Worm (Caenorhabditis elegans) whole organism, L1 larva: ENCODE measurements around the gene F33C8.2.

Source experiments
- C04F5.9 ChIP-seq: sonication (generic microtip); optimal IDR thresholded peaks from 2 replicates; lab custom pipeline; 2016; ENCODE audit warnings: missing genetic modification characterization, missing compliant biosample characterization
- C34B4.2 ChIP-seq: sonication (generic microtip); optimal IDR thresholded peaks from 2 replicates; lab custom pipeline; 2017; ENCODE audit warnings: mild to moderate bottlenecking, missing genetic modification characterization, missing compliant biosample characterization
- Y116A8C.19 ChIP-seq: sonication (generic microtip); optimal IDR thresholded peaks from 2 replicates; lab custom pipeline; 2016; ENCODE audit warnings: missing compliant biosample characterization, missing genetic modification characterization, borderline replicate concordance
- ama-1 ChIP-seq: fragments of 150-350 bp; optimal IDR thresholded peaks from 2 replicates; lab custom pipeline; 2014
- blmp-1 ChIP-seq: fragments of 150-350 bp; optimal IDR thresholded peaks from 2 replicates; lab custom pipeline; 2014; ENCODE audit warnings: missing biosample characterization, missing genetic modification characterization
- ceh-8 ChIP-seq: fragments of 200-800 bp; sonication (Bioruptor generic); optimal IDR thresholded peaks from 2 replicates; lab custom pipeline; 2018; ENCODE audit warnings: mild to moderate bottlenecking, missing genetic modification characterization, moderate library complexity, missing compliant biosample characterization
- ceh-88 ChIP-seq: fragments of 200-800 bp; sonication (Bioruptor generic); IDR thresholded peaks from 2 replicates; pipeline ENCODE4 v1.3.6; 2022; ENCODE audit warnings: missing genetic modification characterization, missing compliant biosample characterization
- ceh-90 ChIP-seq: sonication (generic microtip); optimal IDR thresholded peaks from 2 replicates; lab custom pipeline; 2016; ENCODE audit warnings: missing genetic modification characterization, missing compliant biosample characterization
- dpl-1 ChIP-seq, 3 experiments: fragments of 150-350 bp in 2 of 3; sonication (generic microtip) in 1 of 3; optimal IDR thresholded peaks; 2 replicates each; lab custom pipeline; 2014 to 2017; ENCODE audit warnings: missing biosample characterization in 3 of 3, missing genetic modification characterization in 3 of 3, missing genetic modification reagents in 3 of 3
- dsc-1 ChIP-seq: sonication (generic microtip); optimal IDR thresholded peaks from 2 replicates; lab custom pipeline; 2016; ENCODE audit warnings: mild to moderate bottlenecking, missing genetic modification characterization, missing compliant biosample characterization
- efl-3 ChIP-seq: fragments of 200-800 bp; sonication (Bioruptor generic); optimal IDR thresholded peaks from 2 replicates; lab custom pipeline; 2018; ENCODE audit warnings: mild to moderate bottlenecking, missing genetic modification characterization, missing compliant biosample characterization
- egl-13 ChIP-seq: sonication (generic microtip); optimal IDR thresholded peaks from 2 replicates; lab custom pipeline; 2016; ENCODE audit warnings: missing genotype, missing genetic modification reagents, missing genetic modification characterization, missing compliant biosample characterization
- elt-2 ChIP-seq: sonication (generic microtip); optimal IDR thresholded peaks from 2 replicates; lab custom pipeline; 2016; ENCODE audit warnings: missing genetic modification characterization, mild to moderate bottlenecking, inconsistent platforms, missing compliant biosample characterization, missing genetic modification reagents
- elt-3 ChIP-seq, 6 experiments: fragments of 150-350 bp in 1 of 6; sonication (generic microtip); optimal IDR thresholded peaks; 2 replicates each; lab custom pipeline; 2017 to 2018; ENCODE audit warnings: missing biosample characterization in 6 of 6, missing genetic modification characterization in 6 of 6, inconsistent platforms in 1 of 6
- ets-5 ChIP-seq: fragments of 200-800 bp; sonication (Bioruptor generic); IDR thresholded peaks from 2 replicates; pipeline ENCODE4 v1.3.6; 2022; ENCODE audit warnings: missing genetic modification characterization, missing compliant biosample characterization
- fkh-8 ChIP-seq: sonication (generic microtip); optimal IDR thresholded peaks from 2 replicates; lab custom pipeline; 2016; ENCODE audit warnings: mild to moderate bottlenecking, missing genetic modification characterization, missing compliant biosample characterization
- fos-1 ChIP-seq: fragments of 150-350 bp; optimal IDR thresholded peaks from 2 replicates; lab custom pipeline; 2014; ENCODE audit warnings: missing biosample characterization, missing genetic modification characterization
- grh-1 ChIP-seq: fragments of 200-800 bp; sonication (Bioruptor generic); IDR thresholded peaks from 2 replicates; pipeline ENCODE4 v1.3.6; 2022; ENCODE audit warnings: missing genetic modification reagents, missing genetic modification characterization, missing compliant biosample characterization
- hpl-2 ChIP-seq: fragments of 150-350 bp; optimal IDR thresholded peaks from 2 replicates; lab custom pipeline; 2014; ENCODE audit warnings: missing biosample characterization, missing genetic modification reagents, missing genetic modification characterization
- irx-1 ChIP-seq: sonication (generic microtip); optimal IDR thresholded peaks from 2 replicates; lab custom pipeline; 2016; ENCODE audit warnings: missing genetic modification characterization, missing compliant biosample characterization
- jun-1 ChIP-seq: fragments of 150-350 bp; optimal IDR thresholded peaks from 2 replicates; lab custom pipeline; 2014; ENCODE audit warnings: missing biosample characterization, missing genetic modification reagents, missing genetic modification characterization
- lin-13 ChIP-seq: fragments of 150-350 bp; optimal IDR thresholded peaks from 2 replicates; lab custom pipeline; 2014; ENCODE audit warnings: missing biosample characterization, missing genetic modification reagents, missing genetic modification characterization
- lin-14 ChIP-seq: fragments of 200-800 bp; sonication (Bioruptor generic); optimal IDR thresholded peaks from 2 replicates; lab custom pipeline; 2018; ENCODE audit warnings: mild to moderate bottlenecking, missing genetic modification characterization, moderate library complexity, missing compliant biosample characterization
- lir-3 ChIP-seq: sonication (generic microtip); optimal IDR thresholded peaks from 2 replicates; lab custom pipeline; 2016; ENCODE audit warnings: mild to moderate bottlenecking, missing genetic modification characterization, moderate library complexity, missing compliant biosample characterization; ENCODE audit not compliant: poor library complexity
- lsy-2 ChIP-seq, 2 experiments: fragments of 150-350 bp; optimal IDR thresholded peaks; 2 replicates each; lab custom pipeline; 2014; ENCODE audit warnings: missing biosample characterization in 2 of 2, missing genetic modification characterization in 2 of 2
- mab-9 ChIP-seq: fragments of 200-800 bp; sonication (Bioruptor generic); IDR thresholded peaks from 2 replicates; pipeline ENCODE4 v1.3.6; 2022; ENCODE audit warnings: missing genetic modification reagents, missing genetic modification characterization, missing compliant biosample characterization
- mdl-1 ChIP-seq, 2 experiments: fragments of 150-350 bp; optimal IDR thresholded peaks; 2 replicates each; lab custom pipeline; 2014 to 2017; ENCODE audit warnings: missing biosample characterization in 2 of 2, missing genetic modification characterization in 2 of 2, inconsistent platforms in 1 of 2
- mef-2 ChIP-seq: fragments of 150-350 bp; optimal IDR thresholded peaks from 2 replicates; lab custom pipeline; 2014; ENCODE audit warnings: missing biosample characterization, missing genetic modification characterization
- nhr-11 ChIP-seq: fragments of 150-350 bp; optimal IDR thresholded peaks from 2 replicates; lab custom pipeline; 2014; ENCODE audit warnings: missing biosample characterization, missing genetic modification characterization
- nhr-19 ChIP-seq: fragments of 200-800 bp; sonication (Bioruptor generic); conservative IDR thresholded peaks from 2 replicates; pipeline ENCODE4 v1.3.6; 2022; ENCODE audit warnings: missing genetic modification characterization, missing compliant biosample characterization
- nhr-20 ChIP-seq: sonication (generic microtip); optimal IDR thresholded peaks from 2 replicates; lab custom pipeline; 2016; ENCODE audit warnings: mild to moderate bottlenecking, missing genetic modification characterization, missing compliant biosample characterization
- nhr-237 ChIP-seq: fragments of 150-350 bp; optimal IDR thresholded peaks from 2 replicates; lab custom pipeline; 2014; ENCODE audit warnings: missing biosample characterization, missing genetic modification characterization
- nhr-47 ChIP-seq: sonication (generic microtip); optimal IDR thresholded peaks from 2 replicates; lab custom pipeline; 2016; ENCODE audit warnings: mild to moderate bottlenecking, missing genetic modification characterization, moderate library complexity, missing compliant biosample characterization
- nhr-77 ChIP-seq: fragments of 150-350 bp; optimal IDR thresholded peaks from 2 replicates; lab custom pipeline; 2014; ENCODE audit warnings: missing biosample characterization, missing genetic modification characterization
- nhr-85 ChIP-seq: sonication (generic microtip); peaks from one replicate; lab custom pipeline; 2016; ENCODE audit warnings: missing genetic modification characterization, inconsistent platforms, missing compliant biosample characterization
- pax-3 ChIP-seq: fragments of 200-800 bp; sonication (Bioruptor generic); optimal IDR thresholded peaks from 2 replicates; lab custom pipeline; 2018; ENCODE audit warnings: mild to moderate bottlenecking, missing genetic modification characterization, moderate library complexity, missing compliant biosample characterization
- rnt-1 ChIP-seq: sonication (generic microtip); optimal IDR thresholded peaks from 2 replicates; lab custom pipeline; 2016; ENCODE audit warnings: mild to moderate bottlenecking, missing genetic modification characterization, moderate library complexity, missing compliant biosample characterization
- skn-1 ChIP-seq: fragments of 150-350 bp; optimal IDR thresholded peaks from 2 replicates; lab custom pipeline; 2014; ENCODE audit warnings: missing biosample characterization, missing genetic modification characterization
- snu-23 ChIP-seq: sonication (generic microtip); optimal IDR thresholded peaks from 2 replicates; lab custom pipeline; 2016; ENCODE audit warnings: missing genetic modification characterization, missing compliant biosample characterization
- tlp-1 ChIP-seq: fragments of 150-350 bp; optimal IDR thresholded peaks from 2 replicates; lab custom pipeline; 2014; ENCODE audit warnings: missing biosample characterization, missing genetic modification characterization
- unc-30 ChIP-seq: sonication (generic microtip); optimal IDR thresholded peaks from 2 replicates; lab custom pipeline; 2017; ENCODE audit warnings: missing biosample characterization, missing genetic modification characterization
- unc-62 ChIP-seq: fragments of 150-350 bp; optimal IDR thresholded peaks from 2 replicates; lab custom pipeline; 2014; ENCODE audit warnings: missing biosample characterization, missing genetic modification reagents, missing genetic modification characterization
- unc-86 ChIP-seq: sonication (generic microtip); optimal IDR thresholded peaks from 2 replicates; lab custom pipeline; 2016; ENCODE audit warnings: missing genetic modification characterization, missing compliant biosample characterization
- unc-98 ChIP-seq: fragments of 200-800 bp; sonication (Bioruptor generic); IDR thresholded peaks from 2 replicates; pipeline ENCODE4 v1.3.6; 2022; ENCODE audit warnings: missing genetic modification characterization, missing compliant biosample characterization
- vab-15 ChIP-seq: sonication (generic microtip); optimal IDR thresholded peaks from 2 replicates; lab custom pipeline; 2017; ENCODE audit warnings: missing genotype, mild to moderate bottlenecking, missing genetic modification characterization, missing compliant biosample characterization
- zag-1 ChIP-seq: fragments of 150-350 bp; optimal IDR thresholded peaks from 2 replicates; lab custom pipeline; 2014; ENCODE audit warnings: missing biosample characterization, missing genetic modification characterization
- ztf-4 ChIP-seq: fragments of 150-350 bp; optimal IDR thresholded peaks from 2 replicates; lab custom pipeline; 2014; ENCODE audit warnings: missing biosample characterization, missing genetic modification characterization

Gene F33C8.2

DNA sequence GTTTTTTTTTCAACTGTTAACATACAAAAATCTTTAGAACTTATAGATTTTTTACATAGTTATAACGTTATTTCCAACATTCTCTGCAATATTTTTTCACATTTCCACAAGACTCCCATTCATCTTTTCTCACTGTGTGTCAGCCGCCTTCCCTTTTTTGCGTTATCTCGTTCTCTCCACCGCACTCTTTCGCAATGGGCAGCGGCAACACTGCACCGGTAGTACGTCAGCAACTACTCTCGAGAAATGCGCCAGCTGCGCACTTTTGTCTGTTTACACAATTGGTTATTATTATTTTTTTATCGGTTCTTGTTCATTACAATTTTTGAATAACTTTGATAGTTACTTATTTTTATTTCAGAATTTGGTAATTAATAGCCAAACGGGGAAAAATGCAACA, 25.8 kb downstream of the F33C8.2 start, which contains the start of gene C05G5.2 (continued):
- peak in 1 of 2 experiments; percentile 84 for TF ChIP-seq mdl-1 (tag; optimal IDR thresholded peaks at IDR 0.05; lab: Kevin White, UChicago)
- TF ChIP-seq ama-1 (lab: Kevin White, UChicago): no peak
- TF ChIP-seq nhr-237 (tag; lab: Kevin White, UChicago): peak; percentile 38
- no peak for TF ChIP-seq tlp-1
- TF ChIP-seq lin-14 (GFP tag; lab: Kevin White, UChicago): peak; percentile 98
- peak in 3 of 6 experiments; percentile 42 to 95 (median 79) for TF ChIP-seq elt-3 (tag; optimal IDR thresholded peaks at IDR 0.05; lab: Kevin White, UChicago)
- TF ChIP-seq ceh-90: no peak
- TF ChIP-seq nhr-19 (GFP tag; lab: Robert Waterston, UW): peak; percentile 74
- no peak for TF ChIP-seq mab-9 (GFP tag; lab: Robert Waterston, UW)
- TF ChIP-seq unc-98 (GFP tag; lab: Robert Waterston, UW): no peak
- TF ChIP-seq pax-3 (tag; lab: Kevin White, UChicago): peak; percentile 59

ce11 chrX:14751911-14752310, 30.7 kb downstream of the F33C8.2 start, which contains the start of gene C05G5.3:
Gene C05G5.3, minus strand, starts transcription at chrX:14752011.
- TF ChIP-seq dsc-1 (tag; lab: Kevin White, UChicago) (peak; percentile 29), ceh-8 (GFP tag; lab: Kevin White, UChicago) (no peak), egl-13 (tag; lab: Kevin White, UChicago) (no peak), fkh-8 (tag; lab: Kevin White, UChicago) (peak; percentile 40)

DNA sequence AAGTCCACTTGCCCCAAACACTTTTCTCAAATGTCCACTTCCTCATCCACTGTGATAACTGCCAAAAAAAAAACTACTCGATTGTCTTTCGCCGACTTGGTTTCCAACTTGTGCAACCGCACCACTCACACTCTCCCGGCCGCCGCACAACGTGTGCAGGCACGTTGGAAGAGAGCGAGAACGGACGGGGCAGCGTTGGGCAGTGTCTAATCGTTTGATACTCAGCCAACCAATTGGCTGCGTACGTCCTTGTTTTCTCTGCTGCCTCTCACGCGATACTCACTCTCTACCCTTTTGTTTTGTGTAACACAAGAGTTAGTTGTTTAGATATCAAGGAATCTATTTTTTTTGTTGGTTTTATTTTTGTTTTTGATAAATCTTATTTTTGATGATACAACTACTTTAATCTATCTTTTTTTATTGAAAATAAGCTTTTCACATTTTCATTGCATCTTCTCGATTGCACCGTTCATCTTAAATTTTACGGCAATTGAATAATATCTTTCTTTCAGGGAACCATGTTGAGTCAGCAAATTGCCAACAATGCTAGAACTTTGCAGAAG, 32.4 kb downstream of the F33C8.2 start, which contains the start of gene sucl-1:
sucl-1 (plus strand) TSS at position 513 of the 563 bp plus-strand sequence.
- TF ChIP-seq unc-86 (tag; lab: Kevin White, UChicago): peak; percentile 46
- TF ChIP-seq C34B4.2: no peak
- peak; percentile 68 for TF ChIP-seq nhr-237 (tag; lab: Kevin White, UChicago)
- peak; percentile 47; the same call in 1 of the 2 replicates for TF ChIP-seq ceh-88
- TF ChIP-seq skn-1: peak; percentile 55
- no peak for TF ChIP-seq nhr-11 (tag; lab: Kevin White, UChicago)
- peak; percentile 60 for TF ChIP-seq blmp-1 (tag; lab: Kevin White, UChicago)
- TF ChIP-seq unc-62 (GFP tag; lab: Kevin White, UChicago): no peak
- no peak for TF ChIP-seq hpl-2 (GFP tag; lab: Kevin White, UChicago)
- TF ChIP-seq lsy-2 (tag; optimal IDR thresholded peaks at IDR 0.05; lab: Kevin White, UChicago): peak; percentile 55 to 81
- peak; percentile 89 for TF ChIP-seq nhr-77 (tag; lab: Kevin White, UChicago)
- peak; percentile 98 for TF ChIP-seq lin-14 (GFP tag; lab: Kevin White, UChicago)
- peak; percentile 43 for TF ChIP-seq lin-13
- TF ChIP-seq efl-3 (GFP tag; lab: Kevin White, UChicago): no peak
- peak; percentile 42 for TF ChIP-seq mef-2 (tag; lab: Kevin White, UChicago)
- peak; percentile 24 for TF ChIP-seq pax-3 (tag; lab: Kevin White, UChicago)
- peak; percentile 87 for TF ChIP-seq nhr-85 (tag; lab: Kevin White, UChicago)
- TF ChIP-seq irx-1: peak; percentile 40
- peak; percentile 54 for TF ChIP-seq elt-2
- TF ChIP-seq fkh-8 (tag; lab: Kevin White, UChicago): peak; percentile 75
- no peak for TF ChIP-seq vab-15 (tag; lab: Kevin White, UChicago)
- TF ChIP-seq dpl-1 (GFP tag; optimal IDR thresholded peaks at IDR 0.05; lab: Kevin White, UChicago): peak; percentile 35 to 54 (median 43)
- TF ChIP-seq nhr-47 (tag; lab: Kevin White, UChicago): peak; percentile 77
- peak; percentile 19 for TF ChIP-seq ztf-4 (tag; lab: Kevin White, UChicago)
- peak in 4 of 6 experiments; percentile 27 to 48 (median 41) for TF ChIP-seq elt-3 (tag; optimal IDR thresholded peaks at IDR 0.05; lab: Kevin White, UChicago)
- peak; percentile 71 for TF ChIP-seq jun-1
- no peak for TF ChIP-seq ets-5 (GFP tag; lab: Robert Waterston, UW)
- TF ChIP-seq snu-23 (GFP tag; lab: Kevin White, UChicago): peak; percentile 90
- peak; percentile 81 for TF ChIP-seq rnt-1 (tag; lab: Kevin White, UChicago)
- no peak for TF ChIP-seq ceh-90
- no peak for TF ChIP-seq Y116A8C.19
- TF ChIP-seq fos-1: peak; percentile 67
- TF ChIP-seq ama-1 (lab: Kevin White, UChicago): no peak
- TF ChIP-seq zag-1: no peak
- TF ChIP-seq lir-3 (tag; lab: Kevin White, UChicago): peak; percentile 73
- no peak for TF ChIP-seq grh-1
- TF ChIP-seq C04F5.9 (tag; lab: Kevin White, UChicago): no peak
- TF ChIP-seq unc-30: no peak
- TF ChIP-seq nhr-20 (tag; lab: Kevin White, UChicago): peak; percentile 85
